Worm (Caenorhabditis elegans): ENCODE measurements around the gene casy-1.

The casy-1 gene

ce11 chrII:5931109-5931508 is 25.4 kb downstream of the casy-1 start:
- no peak for TF ChIP-seq mbf-1 (tag; optimal IDR thresholded peaks at IDR 0.05)
- peak; percentile 51 for TF ChIP-seq crh-2 (tag; optimal IDR thresholded peaks at IDR 0.05)
- peak; percentile 27 for TF ChIP-seq lin-13 (GFP tag; optimal IDR thresholded peaks at IDR 0.05)
- no peak for TF ChIP-seq aly-2 (tag; optimal IDR thresholded peaks at IDR 0.05)
- peak; percentile 23 for TF ChIP-seq sma-3 (GFP tag; optimal IDR thresholded peaks at IDR 0.05)
- peak; percentile 62 for TF ChIP-seq nhr-25 (tag; optimal IDR thresholded peaks at IDR 0.05)
- TF ChIP-seq nhr-77 (tag; optimal IDR thresholded peaks at IDR 0.05): no peak
- TF ChIP-seq F13H6.1 (tag; optimal IDR thresholded peaks at IDR 0.05): peak; percentile 53
- TF ChIP-seq nhr-21 (tag; optimal IDR thresholded peaks at IDR 0.05): peak; percentile 27
- TF ChIP-seq nhr-10 (tag; optimal IDR thresholded peaks at IDR 0.05): no peak
- TF ChIP-seq fos-1 (tag; optimal IDR thresholded peaks at IDR 0.05): peak; percentile 68
- no peak for TF ChIP-seq ZK546.5 (tag; optimal IDR thresholded peaks at IDR 0.05)
- peak; percentile 28 for TF ChIP-seq blmp-1 (tag; optimal IDR thresholded peaks at IDR 0.05; ENCODE audit: insufficient read depth)
- peak; percentile 81 for TF ChIP-seq nhr-129 (tag; optimal IDR thresholded peaks at IDR 0.05)
- no peak for TF ChIP-seq unc-39 (tag; optimal IDR thresholded peaks at IDR 0.05)
- TF ChIP-seq sma-9 (GFP tag; optimal IDR thresholded peaks at IDR 0.05): peak; percentile 32
- TF ChIP-seq sma-9 (tag; optimal IDR thresholded peaks at IDR 0.05): no peak
- TF ChIP-seq ceh-16 (tag; optimal IDR thresholded peaks at IDR 0.05): no peak

DNA sequence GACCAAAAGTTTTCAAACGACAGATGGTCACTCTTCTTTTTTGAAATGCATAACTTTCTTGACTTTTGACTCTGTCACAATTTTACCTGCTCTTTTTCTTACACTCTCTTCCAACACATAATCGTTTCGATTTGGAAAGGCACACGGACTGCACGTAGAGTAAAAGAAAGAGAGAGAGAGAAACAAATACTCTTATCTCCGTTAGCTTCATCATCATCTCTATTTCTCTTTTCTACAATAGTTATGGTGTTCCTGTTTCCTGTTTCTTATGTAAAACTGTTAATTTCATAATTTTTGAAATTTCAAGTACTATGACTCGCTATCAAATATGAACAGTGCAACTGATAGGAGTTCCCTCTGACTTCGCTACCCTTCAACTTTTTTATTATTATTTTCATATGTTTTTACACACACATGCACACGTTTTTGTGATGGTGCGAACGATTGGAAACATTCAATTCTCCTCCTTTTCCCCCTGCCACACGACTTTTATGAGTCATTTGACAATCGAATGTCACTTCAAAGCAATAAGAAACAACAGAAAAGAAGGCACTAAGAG is 26.3 kb downstream of the casy-1 start:
- TF ChIP-seq nhr-25 (tag; optimal IDR thresholded peaks at IDR 0.05) (no peak), nhr-6 (tag; optimal IDR thresholded peaks at IDR 0.05) (no peak), snpc-4 (tag; optimal IDR thresholded peaks at IDR 0.05) (no peak), mab-5 (tag; optimal IDR thresholded peaks at IDR 0.05) (no peak), mdl-1 (tag; optimal IDR thresholded peaks at IDR 0.05) (no peak), nhr-12 (tag; optimal IDR thresholded peaks at IDR 0.05) (no peak), fos-1 (tag; optimal IDR thresholded peaks at IDR 0.05) (peak; percentile 99), lsy-2 (tag; optimal IDR thresholded peaks at IDR 0.05) (peak in 1 of 2 experiments; percentile 8), ceh-82 (tag; optimal IDR thresholded peaks at IDR 0.05) (no peak), sma-9 (GFP tag; optimal IDR thresholded peaks at IDR 0.05) (peak; percentile 46), sma-9 (tag; optimal IDR thresholded peaks at IDR 0.05) (no peak), elt-1 (tag; optimal IDR thresholded peaks at IDR 0.05) (no peak), sem-4 (tag; optimal IDR thresholded peaks at IDR 0.05) (no peak), lin-11 (tag; optimal IDR thresholded peaks at IDR 0.05) (no peak), alr-1 (tag; optimal IDR thresholded peaks at IDR 0.05) (no peak), nhr-10 (tag; optimal IDR thresholded peaks at IDR 0.05) (no peak), unc-55 (GFP tag; optimal IDR thresholded peaks at IDR 0.05) (no peak), mbf-1 (tag; optimal IDR thresholded peaks at IDR 0.05) (no peak), ztf-11 (tag; optimal IDR thresholded peaks at IDR 0.05) (no peak), unc-62 (GFP tag; optimal IDR thresholded peaks at IDR 0.05) (no peak), Y55F3AM.14 (GFP tag; optimal IDR thresholded peaks at IDR 0.05) (no peak), nhr-129 (tag; optimal IDR thresholded peaks at IDR 0.05) (peak; percentile 44), crh-2 (tag; optimal IDR thresholded peaks at IDR 0.05) (peak; percentile 63), skn-1 (tag; optimal IDR thresholded peaks at IDR 0.05) (peak; percentile 81), F13H6.1 (tag; optimal IDR thresholded peaks at IDR 0.05) (no peak)

ce11 chrII:5928502-5928901 is 28.0 kb downstream of the casy-1 start, which contains the start of gene egl-44:
Gene egl-44 (plus strand): TSS chrII:5928802.
- no peak for TF ChIP-seq unc-62 (GFP tag; optimal IDR thresholded peaks at IDR 0.05)
- no peak for TF ChIP-seq elt-3 (tag; optimal IDR thresholded peaks at IDR 0.05)
- TF ChIP-seq snpc-4 (tag; optimal IDR thresholded peaks at IDR 0.05): no peak
- no peak for TF ChIP-seq nhr-25 (tag; optimal IDR thresholded peaks at IDR 0.05)
- TF ChIP-seq egl-27 (tag; optimal IDR thresholded peaks at IDR 0.05): no peak
- TF ChIP-seq F13H6.1 (tag; optimal IDR thresholded peaks at IDR 0.05): no peak
- no peak for TF ChIP-seq gmeb-1 (tag; optimal IDR thresholded peaks at IDR 0.05)
- TF ChIP-seq ZK546.5 (tag; optimal IDR thresholded peaks at IDR 0.05): no peak

DNA sequence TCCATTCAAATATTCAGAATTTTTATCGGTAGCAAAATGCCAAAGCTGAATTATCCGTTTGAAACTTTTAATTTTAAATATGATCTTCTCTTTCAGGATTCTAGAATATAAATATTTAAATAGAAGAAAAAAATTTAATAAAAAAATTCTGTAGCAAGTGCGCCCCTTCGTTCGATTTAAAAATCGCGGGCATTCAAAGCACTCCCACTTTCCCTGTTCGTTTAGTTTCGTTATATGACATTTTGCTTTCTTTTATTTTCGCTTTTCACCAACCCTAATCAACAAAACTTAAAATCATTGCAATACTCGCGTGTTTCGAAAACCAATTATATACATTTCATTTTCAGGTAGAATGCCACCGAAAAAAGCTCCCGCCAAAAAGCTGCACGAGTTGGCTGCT is 34.9 kb downstream of the casy-1 start, which contains the start of gene vrk-1:
Gene vrk-1, plus strand, starts transcription at position 348 of the 400 bp plus-strand sequence.
- no peak for TF ChIP-seq nhr-23 (tag; optimal IDR thresholded peaks at IDR 0.05)
- TF ChIP-seq ama-1 (optimal IDR thresholded peaks at IDR 0.05): no peak
- TF ChIP-seq zag-1 (tag; optimal IDR thresholded peaks at IDR 0.05): no peak
- no peak for TF ChIP-seq nhr-77 (tag; optimal IDR thresholded peaks at IDR 0.05)
